Fruit fly (Drosophila melanogaster) whole organism, prepupa: ENCODE results near the gene Irbp.
A peak's percentile ranks its signal among the peaks of the same experiment; 100 is the strongest.

Experiments used
- CG10631 ChIP-seq: fragments of 200-800 bp; sonication (Bioruptor generic); optimal IDR thresholded peaks from 2 replicates; lab custom pipeline; 2016; ENCODE audit warnings: missing biosample characterization, missing genetic modification characterization
- CG10669 ChIP-seq: fragments of 200-800 bp; sonication (Bioruptor generic); optimal IDR thresholded peaks from 3 replicates; lab custom pipeline; 2018; ENCODE audit warnings: missing biosample characterization, mild to moderate bottlenecking, missing genetic modification characterization, moderate library complexity
- CG11762 ChIP-seq: fragments of 200-800 bp; sonication (Bioruptor generic); optimal IDR thresholded peaks from 3 replicates; lab custom pipeline; 2016; ENCODE audit warnings: missing biosample characterization, missing genetic modification characterization; ENCODE audit not compliant: insufficient read depth
- CG11902 ChIP-seq: fragments of 200-800 bp; sonication (Bioruptor generic); optimal IDR thresholded peaks from 3 replicates; lab custom pipeline; 2016; ENCODE audit warnings: missing biosample characterization, missing genetic modification characterization
- CG15336 ChIP-seq: fragments of 200-800 bp; sonication (Bioruptor generic); IDR thresholded peaks from 2 replicates; pipeline ENCODE4 v1.3.6; 2022; ENCODE audit warnings: missing biosample characterization, missing genetic modification characterization
- CG1621 ChIP-seq: fragments of 200-800 bp; sonication (Bioruptor generic); optimal IDR thresholded peaks from 3 replicates; lab custom pipeline; 2018; ENCODE audit warnings: missing biosample characterization, mild to moderate bottlenecking, missing genetic modification characterization
- CG16779 ChIP-seq: fragments of 200-800 bp; sonication (Bioruptor generic); optimal IDR thresholded peaks from 3 replicates; lab custom pipeline; 2017; ENCODE audit warnings: missing biosample characterization, mild to moderate bottlenecking, missing genetic modification characterization
- CG3032 ChIP-seq: fragments of 200-800 bp; optimal IDR thresholded peaks from 2 replicates; lab custom pipeline; 2019; ENCODE audit warnings: missing biosample characterization, mild to moderate bottlenecking, missing genetic modification characterization, moderate library complexity
- CG32006 ChIP-seq: fragments of 200-800 bp; sonication (Bioruptor generic); optimal IDR thresholded peaks from 3 replicates; lab custom pipeline; 2017; ENCODE audit warnings: missing biosample characterization, mild to moderate bottlenecking, missing genetic modification characterization
- CG34406 ChIP-seq: fragments of 200-800 bp; sonication (Bioruptor generic); optimal IDR thresholded peaks from 3 replicates; lab custom pipeline; 2016; ENCODE audit warnings: missing biosample characterization, missing genetic modification characterization
- CG3919 ChIP-seq: fragments of 200-800 bp; sonication (Bioruptor generic); optimal IDR thresholded peaks from 3 replicates; lab custom pipeline; 2016; ENCODE audit warnings: missing biosample characterization, missing genetic modification characterization
- CG4318 ChIP-seq: fragments of 200-800 bp; sonication (Bioruptor generic); optimal IDR thresholded peaks from 3 replicates; lab custom pipeline; 2017; ENCODE audit warnings: missing biosample characterization, mild to moderate bottlenecking, missing genetic modification characterization
- CG6276 ChIP-seq: fragments of 200-800 bp; sonication (Bioruptor generic); optimal IDR thresholded peaks from 2 replicates; lab custom pipeline; 2017; ENCODE audit warnings: missing biosample characterization, mild to moderate bottlenecking, missing genetic modification characterization
- CG6792 ChIP-seq: fragments of 200-800 bp; sonication (Bioruptor generic); optimal IDR thresholded peaks from 3 replicates; lab custom pipeline; 2016; ENCODE audit warnings: missing biosample characterization, missing genetic modification characterization
- CG6808 ChIP-seq: fragments of 200-800 bp; sonication (Bioruptor generic); optimal IDR thresholded peaks from 3 replicates; lab custom pipeline; 2017; ENCODE audit warnings: missing biosample characterization, missing genetic modification characterization, mild to moderate bottlenecking, moderate library complexity, missing genetic modification reagents
- CG6854 ChIP-seq: fragments of 200-800 bp; sonication (Bioruptor generic); optimal IDR thresholded peaks from 2 replicates; lab custom pipeline; 2017; ENCODE audit warnings: missing biosample characterization, mild to moderate bottlenecking, missing genetic modification characterization
- CG8119 ChIP-seq: fragments of 200-800 bp; sonication (Bioruptor generic); IDR thresholded peaks from 3 replicates; pipeline ENCODE4 v1.3.6; 2022; ENCODE audit warnings: missing biosample characterization, missing genetic modification characterization
- CG8319 ChIP-seq: fragments of 200-800 bp; sonication (Bioruptor generic); optimal IDR thresholded peaks from 3 replicates; lab custom pipeline; 2016; ENCODE audit warnings: missing biosample characterization, missing genetic modification characterization
- CG8632 ChIP-seq: fragments of 200-800 bp; sonication (Bioruptor generic); optimal IDR thresholded peaks from 3 replicates; lab custom pipeline; 2016; ENCODE audit warnings: missing biosample characterization, missing genetic modification characterization
- CG9139 ChIP-seq: fragments of 200-800 bp; sonication (Bioruptor generic); optimal IDR thresholded peaks from 3 replicates; lab custom pipeline; 2017; ENCODE audit warnings: missing biosample characterization, mild to moderate bottlenecking, missing genetic modification characterization
- Eip75B ChIP-seq: fragments of 200-800 bp; sonication (Bioruptor generic); optimal IDR thresholded peaks from 3 replicates; lab custom pipeline; 2016; ENCODE audit warnings: missing biosample characterization, missing genetic modification characterization
- Eip78C ChIP-seq: fragments of 200-800 bp; sonication (Bioruptor generic); peaks from one replicate; lab custom pipeline; 2016; ENCODE audit warnings: missing biosample characterization, missing genetic modification characterization
- Eip93F ChIP-seq: fragments of 200-800 bp; sonication (Bioruptor generic); optimal IDR thresholded peaks from 2 replicates; lab custom pipeline; 2016; ENCODE audit warnings: missing biosample characterization, mild to moderate bottlenecking, missing genetic modification characterization
- Ets21C ChIP-seq: fragments of 200-800 bp; sonication (Bioruptor generic); optimal IDR thresholded peaks from 3 replicates; lab custom pipeline; 2016; ENCODE audit warnings: missing biosample characterization, missing genetic modification characterization
- Ets96B ChIP-seq: fragments of 200-800 bp; optimal IDR thresholded peaks from 2 replicates; lab custom pipeline; 2019; ENCODE audit warnings: missing biosample characterization, mild to moderate bottlenecking, missing genetic modification characterization, moderate library complexity
- Hr38 ChIP-seq: sonication (Bioruptor generic); optimal IDR thresholded peaks from 2 replicates; lab custom pipeline; 2016; ENCODE audit warnings: missing biosample characterization, missing genetic modification characterization
- Hr39 ChIP-seq: fragments of 200-800 bp; sonication (Bioruptor generic); optimal IDR thresholded peaks from 2 replicates; lab custom pipeline; 2016; ENCODE audit warnings: missing biosample characterization, missing genetic modification characterization
- Hr4 ChIP-seq: fragments of 200-800 bp; sonication (Bioruptor generic); optimal IDR thresholded peaks from 3 replicates; lab custom pipeline; 2016; ENCODE audit warnings: missing biosample characterization, missing genetic modification characterization
- Lpt ChIP-seq: fragments of 200-800 bp; sonication (Bioruptor generic); optimal IDR thresholded peaks from 3 replicates; lab custom pipeline; 2016; ENCODE audit warnings: missing biosample characterization, missing genetic modification characterization
- Met ChIP-seq: fragments of 200-800 bp; sonication (Bioruptor generic); optimal IDR thresholded peaks from 3 replicates; lab custom pipeline; 2016; ENCODE audit warnings: missing biosample characterization, missing genetic modification characterization
- OdsH ChIP-seq: fragments of 200-800 bp; sonication (Bioruptor generic); optimal IDR thresholded peaks from 3 replicates; lab custom pipeline; 2016; ENCODE audit warnings: missing biosample characterization, missing genetic modification characterization
- Sox14 ChIP-seq: fragments of 200-800 bp; sonication (Bioruptor generic); optimal IDR thresholded peaks from 3 replicates; lab custom pipeline; 2016; ENCODE audit warnings: missing biosample characterization, missing genetic modification characterization
- Sox15 ChIP-seq: fragments of 200-800 bp; sonication (Bioruptor generic); optimal IDR thresholded peaks from 3 replicates; lab custom pipeline; 2016; ENCODE audit warnings: missing biosample characterization, missing genetic modification characterization
- achi ChIP-seq: fragments of 200-800 bp; sonication (Bioruptor generic); optimal IDR thresholded peaks from 3 replicates; lab custom pipeline; 2016; ENCODE audit warnings: missing biosample characterization, missing genetic modification characterization
- acj6 ChIP-seq: fragments of 200-800 bp; sonication (Bioruptor generic); optimal IDR thresholded peaks from 3 replicates; lab custom pipeline; 2016; ENCODE audit warnings: missing biosample characterization, missing genetic modification characterization
- cyc ChIP-seq: fragments of 200-800 bp; sonication (Bioruptor generic); optimal IDR thresholded peaks from 3 replicates; lab custom pipeline; 2016; ENCODE audit warnings: missing biosample characterization, missing genetic modification characterization
- dac ChIP-seq: fragments of 200-800 bp; sonication (Bioruptor generic); optimal IDR thresholded peaks from 2 replicates; lab custom pipeline; 2017; ENCODE audit warnings: missing biosample characterization, mild to moderate bottlenecking, missing genetic modification characterization
- dsx ChIP-seq: fragments of 200-800 bp; optimal IDR thresholded peaks from 3 replicates; lab custom pipeline; 2019; ENCODE audit warnings: missing biosample characterization, mild to moderate bottlenecking, missing genetic modification characterization, moderate library complexity; ENCODE audit not compliant: poor library complexity, severe bottlenecking
- esn ChIP-seq: fragments of 200-800 bp; sonication (Bioruptor generic); optimal IDR thresholded peaks from 2 replicates; lab custom pipeline; 2016; ENCODE audit warnings: missing biosample characterization, mild to moderate bottlenecking, missing genetic modification characterization, moderate library complexity
- fd59A ChIP-seq: fragments of 200-800 bp; sonication (Bioruptor generic); optimal IDR thresholded peaks from 2 replicates; lab custom pipeline; 2017; ENCODE audit warnings: missing biosample characterization, mild to moderate bottlenecking, missing genetic modification characterization, missing genetic modification reagents
- fkh ChIP-seq: fragments of 200-800 bp; sonication (Bioruptor generic); optimal IDR thresholded peaks from 3 replicates; lab custom pipeline; 2017; ENCODE audit warnings: missing biosample characterization, mild to moderate bottlenecking, missing genetic modification characterization, moderate library complexity
- net ChIP-seq: fragments of 200-800 bp; sonication (Bioruptor generic); optimal IDR thresholded peaks from 3 replicates; lab custom pipeline; 2016; ENCODE audit warnings: missing biosample characterization, missing genetic modification characterization
- pdm3 ChIP-seq: fragments of 200-800 bp; sonication (Bioruptor generic); optimal IDR thresholded peaks from 3 replicates; lab custom pipeline; 2016; ENCODE audit warnings: missing biosample characterization, missing genetic modification characterization
- salr ChIP-seq, 2 experiments: fragments of 200-800 bp; sonication (Bioruptor generic); optimal IDR thresholded peaks; 3 replicates each; lab custom pipeline; 2016 to 2018; ENCODE audit warnings: missing biosample characterization in 2 of 2, missing genetic modification characterization in 2 of 2, mild to moderate bottlenecking in 1 of 2
- spab ChIP-seq: fragments of 200-800 bp; sonication (Bioruptor generic); optimal IDR thresholded peaks from 2 replicates; lab custom pipeline; 2017; ENCODE audit warnings: missing biosample characterization, mild to moderate bottlenecking, missing genetic modification characterization, missing genetic modification reagents
- svp ChIP-seq: fragments of 200-800 bp; sonication (Bioruptor generic); peaks from one replicate; lab custom pipeline; 2016; ENCODE audit warnings: missing biosample characterization, missing genetic modification characterization
- topi ChIP-seq: fragments of 200-800 bp; sonication (Bioruptor generic); optimal IDR thresholded peaks from 3 replicates; lab custom pipeline; 2016; ENCODE audit warnings: missing biosample characterization, missing genetic modification characterization
- vri ChIP-seq: fragments of 200-800 bp; sonication (Bioruptor generic); optimal IDR thresholded peaks from 3 replicates; lab custom pipeline; 2016; ENCODE audit warnings: missing biosample characterization, mild to moderate bottlenecking, missing genetic modification characterization

The Irbp gene

DNA sequence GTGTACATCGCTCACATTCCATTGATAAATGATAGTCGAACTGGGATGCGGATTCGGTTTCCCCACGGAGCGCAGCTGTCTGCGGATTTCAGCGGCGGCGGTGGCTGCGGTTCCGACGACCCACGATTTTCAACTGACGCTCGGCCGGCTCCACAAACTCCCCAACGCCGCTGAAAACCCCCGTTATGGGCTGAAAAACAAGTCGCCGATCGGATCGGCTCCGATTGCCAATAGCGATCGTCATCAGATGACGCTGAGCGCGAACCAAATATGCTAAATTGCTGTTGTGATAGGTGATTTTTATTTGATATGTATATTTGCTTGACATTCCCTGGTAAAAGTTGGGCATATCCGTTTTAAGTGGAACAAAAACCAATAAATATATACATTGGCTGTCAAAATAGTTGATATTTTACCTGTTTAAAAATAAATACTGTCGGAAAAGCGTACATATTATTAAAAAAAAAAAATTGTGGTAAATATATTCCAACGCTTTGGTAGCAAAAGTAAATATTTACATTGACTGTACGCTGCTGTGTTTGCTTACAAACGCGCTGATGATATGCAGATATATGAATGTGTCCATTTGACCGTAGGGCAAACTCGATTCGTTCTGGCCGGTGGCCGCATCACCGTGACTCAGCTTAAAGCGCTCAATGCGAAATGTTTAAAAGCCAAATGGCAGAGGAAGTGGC lies 44.5 kb downstream of the Irbp start (continued):
- TF ChIP-seq net (GFP tag; lab: Kevin White, UChicago) (peak; percentile 33), topi (peak; percentile 70), OdsH (GFP tag; lab: Kevin White, UChicago) (peak; percentile 52), CG6276 (GFP tag; lab: Kevin White, UChicago) (no peak), CG11902 (GFP tag; lab: Kevin White, UChicago) (peak; percentile 59), achi (GFP tag; lab: Kevin White, UChicago) (peak; percentile 31), Hr4 (GFP tag; lab: Kevin White, UChicago) (peak; percentile 76), CG3919 (GFP tag; lab: Kevin White, UChicago) (peak; percentile 45), acj6 (GFP tag; lab: Kevin White, UChicago) (peak; percentile 45), CG32006 (GFP tag; lab: Kevin White, UChicago) (peak; percentile 74), dsx (no peak), CG8119 (GFP tag; lab: Robert Waterston, UW) (0 out of 3 replicates have a peak, but pooled peaks have one; percentile 26), fkh (peak; percentile 90), Eip93F (GFP tag; lab: Kevin White, UChicago) (no peak), Met (GFP tag; lab: Kevin White, UChicago) (peak; percentile 69), Sox14 (GFP tag; lab: Kevin White, UChicago) (peak; percentile 49), Sox15 (GFP tag; lab: Kevin White, UChicago) (peak; percentile 56), CG16779 (tag; lab: Kevin White, UChicago) (peak; percentile 8), CG4318 (peak; percentile 56), CG6792 (peak; percentile 45), Hr38 (GFP tag; lab: Kevin White, UChicago) (no peak), fd59A (no peak), cyc (GFP tag; lab: Kevin White, UChicago) (peak; percentile 68), CG6808 (GFP tag; lab: Kevin White, UChicago) (no peak), Eip75B (peak; percentile 36), CG9139 (no peak), Eip78C (GFP tag; lab: Kevin White, UChicago) (peak; percentile 83), CG15336 (GFP tag; lab: Robert Waterston, UW) (no peak), CG3032 (tag; lab: Kevin White, UChicago) (no peak), svp (GFP tag; lab: Kevin White, UChicago) (peak; percentile 89), CG1621 (tag; lab: Kevin White, UChicago) (no peak), salr (GFP tag; optimal IDR thresholded peaks at IDR 0.05; lab: Kevin White, UChicago) (no peak), pdm3 (GFP tag; lab: Kevin White, UChicago) (peak; percentile 52), Hr39 (peak; percentile 75), dac (GFP tag; lab: Kevin White, UChicago) (peak; percentile 42), Lpt (GFP tag; lab: Kevin White, UChicago) (no peak)

DNA sequence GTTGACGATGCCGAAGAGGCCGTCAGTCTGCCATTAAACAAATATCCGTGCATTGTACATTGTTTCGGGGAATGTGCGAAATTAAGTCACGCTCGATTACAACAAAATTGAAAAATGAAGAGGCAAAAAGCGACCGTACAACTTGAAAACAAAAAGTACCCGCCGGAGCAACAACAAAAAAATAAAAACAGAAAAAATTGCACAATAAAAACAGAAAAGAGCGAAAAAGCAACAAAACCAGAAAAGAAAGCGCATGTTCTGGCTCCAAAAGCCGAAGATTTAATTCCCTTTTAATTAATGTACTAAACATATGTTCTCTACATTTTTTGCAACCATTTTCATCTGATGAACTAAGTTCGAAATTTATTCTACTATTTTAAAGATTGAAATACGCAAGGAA lies 46.7 kb downstream of the Irbp start:
- no peak for TF ChIP-seq cyc (GFP tag; lab: Kevin White, UChicago)
- TF ChIP-seq Lpt (GFP tag; lab: Kevin White, UChicago) = no peak
- TF ChIP-seq CG6276 (GFP tag; lab: Kevin White, UChicago) = no peak
- TF ChIP-seq pdm3 (GFP tag; lab: Kevin White, UChicago) = peak; percentile 12
- TF ChIP-seq CG8319 = peak; percentile 23
- no peak for TF ChIP-seq CG10631
- TF ChIP-seq Eip75B = no peak
- peak; percentile 63 for TF ChIP-seq vri (GFP tag; lab: Kevin White, UChicago)
- peak; percentile 33 for TF ChIP-seq dsx
- peak; percentile 46 for TF ChIP-seq CG6854 (GFP tag; lab: Kevin White, UChicago)
- no peak for TF ChIP-seq Ets21C (GFP tag; lab: Kevin White, UChicago)
- peak; percentile 43 for TF ChIP-seq esn (GFP tag; lab: Kevin White, UChicago)
- TF ChIP-seq CG32006 (GFP tag; lab: Kevin White, UChicago) = peak; percentile 17
- TF ChIP-seq net (GFP tag; lab: Kevin White, UChicago) = peak; percentile 11
- peak; percentile 74 for TF ChIP-seq svp (GFP tag; lab: Kevin White, UChicago)
- peak; percentile 21 for TF ChIP-seq CG6792
- peak; percentile 29 for TF ChIP-seq CG9139
- no peak for TF ChIP-seq achi (GFP tag; lab: Kevin White, UChicago)
- TF ChIP-seq CG3032 (tag; lab: Kevin White, UChicago) = peak; percentile 38
- TF ChIP-seq Ets96B = peak; percentile 4
- TF ChIP-seq fkh = no peak
- TF ChIP-seq CG8632 (GFP tag; lab: Kevin White, UChicago) = peak; percentile 33
- TF ChIP-seq acj6 (GFP tag; lab: Kevin White, UChicago) = peak; percentile 7
- TF ChIP-seq spab (GFP tag; lab: Kevin White, UChicago) = peak; percentile 29
- peak; percentile 30 for TF ChIP-seq CG34406 (GFP tag; lab: Kevin White, UChicago)
- TF ChIP-seq CG10669 (GFP tag; lab: Kevin White, UChicago) = peak; percentile 27
- no peak for TF ChIP-seq CG11762 (GFP tag; lab: Kevin White, UChicago)
